Fruit fly (Drosophila melanogaster) whole organism, embryonic: Measurements from ENCODE around the gene CG34454.

ENCODE experiments used
- CG1024 ChIP-seq: fragments of 200-800 bp; sonication (Bioruptor generic); IDR thresholded peaks from 2 replicates; pipeline ENCODE4 v1.3.6; 2022; ENCODE audit warnings: missing biosample characterization, missing genetic modification characterization
- CG10321 ChIP-seq: fragments of 200-800 bp; sonication (Bioruptor generic); IDR thresholded peaks from 2 replicates; pipeline ENCODE4 v1.3.6; 2022; ENCODE audit warnings: missing biosample characterization, missing genetic modification characterization
- CG11456 ChIP-seq: fragments of 200-800 bp; sonication (Bioruptor generic); IDR thresholded peaks from 3 replicates; pipeline ENCODE4 v1.3.6; 2022; ENCODE audit warnings: missing biosample characterization, missing genetic modification characterization
- CG12391 ChIP-seq: fragments of 200-800 bp; sonication (Bioruptor generic); optimal IDR thresholded peaks from 3 replicates; lab custom pipeline; 2018; ENCODE audit warnings: missing biosample characterization, mild to moderate bottlenecking, missing genetic modification characterization, moderate library complexity
- CG12769 ChIP-seq: fragments of 200-800 bp; sonication (Bioruptor generic); optimal IDR thresholded peaks from 2 replicates; lab custom pipeline; 2019; ENCODE audit warnings: missing biosample characterization, mild to moderate bottlenecking, missing genetic modification characterization, moderate library complexity
- CG1529 ChIP-seq: fragments of 200-800 bp; sonication (Bioruptor generic); optimal IDR thresholded peaks from 3 replicates; lab custom pipeline; 2018; ENCODE audit warnings: missing biosample characterization, missing genetic modification characterization
- CG18011 ChIP-seq: fragments of 200-800 bp; sonication (Bioruptor generic); optimal IDR thresholded peaks from 2 replicates; lab custom pipeline; 2017; ENCODE audit warnings: missing biosample characterization, missing genetic modification characterization, mild to moderate bottlenecking, moderate library complexity, missing genotype
- CG2116 ChIP-seq: fragments of 200-800 bp; sonication (Bioruptor generic); optimal IDR thresholded peaks from 3 replicates; lab custom pipeline; 2018; ENCODE audit warnings: missing biosample characterization, mild to moderate bottlenecking, missing genetic modification characterization
- CG2712 ChIP-seq: fragments of 200-800 bp; optimal IDR thresholded peaks from 3 replicates; lab custom pipeline; 2019; ENCODE audit warnings: missing biosample characterization, mild to moderate bottlenecking, missing genetic modification characterization, moderate library complexity
- CG33213 ChIP-seq: fragments of 200-800 bp; sonication (Bioruptor generic); optimal IDR thresholded peaks from 3 replicates; lab custom pipeline; 2016; ENCODE audit warnings: missing biosample characterization, missing genetic modification characterization
- CG33557 ChIP-seq: fragments of 200-800 bp; sonication (Bioruptor generic); optimal IDR thresholded peaks from 2 replicates; lab custom pipeline; 2019; ENCODE audit warnings: missing biosample characterization, mild to moderate bottlenecking, missing genetic modification characterization, moderate library complexity
- CG3407 ChIP-seq: fragments of 200-800 bp; sonication (Bioruptor generic); optimal IDR thresholded peaks from 2 replicates; lab custom pipeline; 2018; ENCODE audit warnings: missing biosample characterization, mild to moderate bottlenecking, missing genetic modification characterization
- CG34422 ChIP-seq: fragments of 200-800 bp; sonication (Bioruptor generic); IDR thresholded peaks from 3 replicates; pipeline ENCODE4 v1.3.6; 2022; ENCODE audit warnings: missing biosample characterization, missing genetic modification characterization
- CG6254 ChIP-seq: fragments of 200-800 bp; sonication (Bioruptor generic); optimal IDR thresholded peaks from 3 replicates; lab custom pipeline; 2017; ENCODE audit warnings: mild to moderate bottlenecking, missing biosample characterization, missing genetic modification reagents, missing genetic modification characterization
- CG6791 ChIP-seq: fragments of 200-800 bp; sonication (Bioruptor generic); IDR thresholded peaks from 3 replicates; pipeline ENCODE4 v1.3.6; 2022; ENCODE audit warnings: missing biosample characterization, missing genetic modification characterization; ENCODE audit not compliant: partially characterized antibody
- CG7963 ChIP-seq: fragments of 200-800 bp; sonication (Bioruptor generic); IDR thresholded peaks from 3 replicates; pipeline ENCODE4 v1.3.6; 2022; ENCODE audit warnings: missing biosample characterization, missing genetic modification characterization; ENCODE audit not compliant: partially characterized antibody
- CG9932 ChIP-seq: fragments of 200-800 bp; sonication (Bioruptor generic); IDR thresholded peaks from 2 replicates; pipeline ENCODE4 v1.3.6; 2022; ENCODE audit warnings: missing biosample characterization, missing genetic modification characterization
- D19A ChIP-seq: fragments of 200-800 bp; optimal IDR thresholded peaks from 3 replicates; lab custom pipeline; 2019; ENCODE audit warnings: missing biosample characterization, mild to moderate bottlenecking, missing genetic modification characterization, moderate library complexity
- D19B ChIP-seq: fragments of 200-800 bp; sonication (Bioruptor generic); optimal IDR thresholded peaks from 2 replicates; lab custom pipeline; 2017; ENCODE audit warnings: missing biosample characterization, mild to moderate bottlenecking, missing genetic modification characterization
- Dref ChIP-seq: fragments of 200-800 bp; sonication (Bioruptor generic); IDR thresholded peaks from 2 replicates; pipeline ENCODE4 v1.3.6; 2022; ENCODE audit warnings: missing biosample characterization, missing genetic modification characterization
- Drgx ChIP-seq: fragments of 200-800 bp; sonication (Bioruptor generic); IDR thresholded peaks from 2 replicates; pipeline ENCODE4 v1.3.6; 2022; ENCODE audit warnings: missing biosample characterization, missing genetic modification characterization
- E2f1 ChIP-seq: fragments of 200-800 bp; sonication (Bioruptor generic); IDR thresholded peaks from 2 replicates; pipeline ENCODE4 v1.3.6; 2022; ENCODE audit warnings: missing biosample characterization, missing genetic modification characterization
- Eip74EF ChIP-seq, 2 experiments: fragments of 200-800 bp in 1 of 2; fragments of >200 bp in 1 of 2; sonication (Bioruptor generic) in 1 of 2; optimal IDR thresholded peaks; 2 replicates each; lab custom pipeline; 2017 to 2019; ENCODE audit warnings: missing biosample characterization in 2 of 2, missing genetic modification characterization in 2 of 2, mild to moderate bottlenecking in 1 of 2, moderate library complexity in 1 of 2
- Fer3 ChIP-seq: fragments of 200-800 bp; sonication (Bioruptor generic); optimal IDR thresholded peaks from 2 replicates; lab custom pipeline; 2018; ENCODE audit warnings: missing biosample characterization, mild to moderate bottlenecking, missing genetic modification characterization, moderate library complexity
- Hmx ChIP-seq: fragments of 200-800 bp; sonication (Bioruptor generic); optimal IDR thresholded peaks from 2 replicates; lab custom pipeline; 2016; ENCODE audit warnings: missing biosample characterization, missing genetic modification characterization
- Max ChIP-seq: fragments of 200-800 bp; sonication (Bioruptor generic); optimal IDR thresholded peaks from 2 replicates; lab custom pipeline; 2016; ENCODE audit warnings: missing biosample characterization, mild to moderate bottlenecking, missing genetic modification characterization
- PHDP ChIP-seq: fragments of 200-800 bp; sonication (Bioruptor generic); optimal IDR thresholded peaks from 3 replicates; lab custom pipeline; 2018; ENCODE audit warnings: missing biosample characterization, mild to moderate bottlenecking, missing genetic modification characterization, moderate library complexity
- Sry-δ ChIP-seq: fragments of 200-800 bp; sonication (Bioruptor generic); optimal IDR thresholded peaks from 2 replicates; lab custom pipeline; 2016; ENCODE audit warnings: missing biosample characterization, missing genetic modification characterization
- Stat92E ChIP-seq, 3 experiments: fragments of >200 bp in 2 of 3; fragments of 200-800 bp in 1 of 3; sonication (Bioruptor generic) in 1 of 3; optimal IDR thresholded peaks; 2 replicates each; lab custom pipeline; 2017 to 2019; ENCODE audit warnings: missing biosample characterization in 3 of 3, missing genetic modification characterization in 3 of 3, mild to moderate bottlenecking in 1 of 3, moderate library complexity in 1 of 3
- YL-1 ChIP-seq: fragments of 200-800 bp; sonication (Bioruptor generic); optimal IDR thresholded peaks from 3 replicates; lab custom pipeline; 2017; ENCODE audit warnings: missing biosample characterization, mild to moderate bottlenecking, missing genetic modification characterization
- ara ChIP-seq: fragments of 200-800 bp; sonication (Bioruptor generic); IDR thresholded peaks from 2 replicates; pipeline ENCODE4 v1.3.6; 2022; ENCODE audit warnings: missing biosample characterization, missing genetic modification characterization
- crp ChIP-seq, 2 experiments: fragments of 200-800 bp; sonication (Bioruptor generic); optimal IDR thresholded peaks; 2 replicates in 1 of 2; 3 replicates in 1 of 2; lab custom pipeline; 2017; ENCODE audit warnings: missing biosample characterization in 2 of 2, missing genetic modification characterization in 2 of 2, mild to moderate bottlenecking in 1 of 2, moderate library complexity in 1 of 2
- cwo ChIP-seq: fragments of 200-800 bp; sonication (Bioruptor generic); optimal IDR thresholded peaks from 3 replicates; lab custom pipeline; 2017; ENCODE audit warnings: missing biosample characterization, missing genetic modification characterization, mild to moderate bottlenecking, moderate library complexity, missing genetic modification reagents
- dati ChIP-seq: fragments of 200-800 bp; sonication (Bioruptor generic); IDR thresholded peaks from 2 replicates; pipeline ENCODE4 v1.3.6; 2022; ENCODE audit warnings: missing biosample characterization, missing genetic modification characterization
- dpn ChIP-seq, 2 experiments: fragments of 200-800 bp; sonication (Bioruptor generic); optimal IDR thresholded peaks; 3 replicates each; lab custom pipeline; 2016; ENCODE audit warnings: missing biosample characterization in 2 of 2, missing genetic modification characterization in 2 of 2
- dysf ChIP-seq: fragments of 200-800 bp; sonication (Bioruptor generic); IDR thresholded peaks from 3 replicates; pipeline ENCODE4 v1.3.6; 2022; ENCODE audit warnings: missing biosample characterization, missing genetic modification characterization
- fru ChIP-seq: fragments of >200 bp; optimal IDR thresholded peaks from 2 replicates; lab custom pipeline; 2017
- ftz-f1 ChIP-seq: fragments of 200-800 bp; sonication (Bioruptor generic); optimal IDR thresholded peaks from 2 replicates; lab custom pipeline; 2016; ENCODE audit warnings: missing biosample characterization, missing genetic modification characterization
- hb ChIP-seq: fragments of 200-800 bp; sonication (Bioruptor generic); IDR thresholded peaks from 3 replicates; pipeline ENCODE4 v1.3.6; 2022; ENCODE audit warnings: missing biosample characterization, missing genetic modification characterization; ENCODE audit not compliant: partially characterized antibody
- hbn ChIP-seq: fragments of 200-800 bp; sonication (Bioruptor generic); IDR thresholded peaks from 2 replicates; pipeline ENCODE4 v1.3.6; 2022; ENCODE audit warnings: missing biosample characterization, missing genetic modification characterization; ENCODE audit not compliant: partially characterized antibody
- inv ChIP-seq: fragments of 200-800 bp; sonication (Bioruptor generic); IDR thresholded peaks from 2 replicates; pipeline ENCODE4 v1.3.6; 2022; ENCODE audit warnings: missing biosample characterization, missing genetic modification characterization; ENCODE audit not compliant: partially characterized antibody
- klu ChIP-seq: fragments of 200-800 bp; sonication (Bioruptor generic); IDR thresholded peaks from 2 replicates; pipeline ENCODE4 v1.3.6; 2022; ENCODE audit warnings: missing biosample characterization, missing genetic modification characterization
- lmd ChIP-seq: fragments of 200-800 bp; sonication (Bioruptor generic); IDR thresholded peaks from 2 replicates; pipeline ENCODE4 v1.3.6; 2022; ENCODE audit warnings: missing biosample characterization, missing genetic modification characterization
- lov ChIP-seq, 2 experiments: fragments of 200-800 bp in 1 of 2; fragments of >200 bp in 1 of 2; sonication (Bioruptor generic) in 1 of 2; IDR thresholded peaks in 1 of 2; optimal IDR thresholded peaks in 1 of 2; 2 replicates in 1 of 2; 3 replicates in 1 of 2; pipeline versions ENCODE4 v1.3.6 to Lab custom; 2017 to 2022; ENCODE audit warnings: missing biosample characterization in 1 of 2, missing genetic modification characterization in 1 of 2
- mld ChIP-seq: fragments of 200-800 bp; sonication (Bioruptor generic); IDR thresholded peaks from 3 replicates; pipeline ENCODE4 v1.3.6; 2022; ENCODE audit warnings: missing biosample characterization, missing genetic modification characterization; ENCODE audit not compliant: partially characterized antibody
- onecut ChIP-seq: fragments of 200-800 bp; sonication (Bioruptor generic); IDR thresholded peaks from 2 replicates; pipeline ENCODE4 v1.3.6; 2022; ENCODE audit warnings: missing biosample characterization, missing genetic modification characterization
- trh ChIP-seq: fragments of 200-800 bp; sonication (Bioruptor generic); optimal IDR thresholded peaks from 2 replicates; lab custom pipeline; 2016; ENCODE audit warnings: missing biosample characterization, missing genetic modification characterization
- unc-4 ChIP-seq: fragments of 200-800 bp; sonication (Bioruptor generic); IDR thresholded peaks from 2 replicates; pipeline ENCODE4 v1.3.6; 2022; ENCODE audit warnings: missing biosample characterization, missing genetic modification characterization; ENCODE audit not compliant: partially characterized antibody
- wek ChIP-seq: fragments of 200-800 bp; sonication (Bioruptor generic); optimal IDR thresholded peaks from 3 replicates; lab custom pipeline; 2018; ENCODE audit warnings: missing biosample characterization, mild to moderate bottlenecking, missing genetic modification characterization, moderate library complexity

Gene CG34454

dm6 chr3L:262724-263177, 30.6 kb upstream of the CG34454 start (continued):
- peak; percentile 29 for TF ChIP-seq ftz-f1 (GFP tag; lab: Kevin White, UChicago)
- TF ChIP-seq ara = no peak
- peak; percentile 1 for TF ChIP-seq CG12391 (tag; lab: Kevin White, UChicago)
- peak; percentile 85 for TF ChIP-seq YL-1
- no peak for TF ChIP-seq D19B (GFP tag; lab: Kevin White, UChicago)
- TF ChIP-seq mld = peak; percentile 55; the same call in 1 of the 3 replicates
- TF ChIP-seq crp (GFP tag; optimal IDR thresholded peaks at IDR 0.05; lab: Kevin White, UChicago) = peak in 1 of 2 experiments; percentile 37
- peak; percentile 19; the same call in 1 of the 2 replicates for TF ChIP-seq onecut (GFP tag; lab: Robert Waterston, UW)
- peak; percentile 58; the same call in 2 of the 3 replicates for TF ChIP-seq hb
- TF ChIP-seq Eip74EF (GFP tag; optimal IDR thresholded peaks at IDR 0.05; lab: Kevin White, UChicago) = no peak
- TF ChIP-seq CG6254 (GFP tag; lab: Kevin White, UChicago) = no peak
- no peak for TF ChIP-seq fru (lab: Kevin White, UChicago)
- TF ChIP-seq trh (GFP tag; lab: Kevin White, UChicago) = no peak
- no peak for TF ChIP-seq CG11456 (GFP tag; lab: Robert Waterston, UW)
- peak; percentile 32; the same call in 1 of the 2 replicates for TF ChIP-seq CG9932 (GFP tag; lab: Robert Waterston, UW)
- TF ChIP-seq CG2712 = no peak
- TF ChIP-seq Max (GFP tag; lab: Kevin White, UChicago) = peak; percentile 85
- no peak for TF ChIP-seq Fer3 (tag; lab: Kevin White, UChicago)
- TF ChIP-seq klu (GFP tag; lab: Robert Waterston, UW) = no peak
- TF ChIP-seq Stat92E (GFP tag; optimal IDR thresholded peaks at IDR 0.05; lab: Kevin White, UChicago) = no peak
- peak; percentile 71 for TF ChIP-seq inv (GFP tag; lab: Robert Waterston, UW)
- peak; percentile 50; the same call in 1 of the 2 replicates for TF ChIP-seq CG10321 (GFP tag; lab: Robert Waterston, UW)
- no peak for TF ChIP-seq CG33557 (GFP tag; lab: Kevin White, UChicago)
- peak; percentile 66; the same call in 2 of the 3 replicates for TF ChIP-seq CG7963 (GFP tag; lab: Robert Waterston, UW)
- peak; percentile 65; the same call in 1 of the 3 replicates for TF ChIP-seq CG34422 (GFP tag; lab: Robert Waterston, UW)
- no peak for TF ChIP-seq CG18011 (GFP tag; lab: Kevin White, UChicago)
- no peak for TF ChIP-seq CG1529 (GFP tag; lab: Kevin White, UChicago)
- TF ChIP-seq CG2116 (GFP tag; lab: Kevin White, UChicago) = peak; percentile 62
- no peak for TF ChIP-seq Drgx (GFP tag; lab: Robert Waterston, UW)
- TF ChIP-seq dpn (GFP tag; optimal IDR thresholded peaks at IDR 0.05; lab: Kevin White, UChicago) = no peak
- TF ChIP-seq E2f1 (GFP tag; lab: Robert Waterston, UW) = no peak
- TF ChIP-seq lov (optimal IDR thresholded peaks at IDR 0.05; lab: Kevin White, UChicago) = no peak
- no peak for TF ChIP-seq lov (GFP tag; IDR thresholded peaks at IDR 0.05; lab: Robert Waterston, UW)
- TF ChIP-seq lmd (GFP tag; lab: Robert Waterston, UW) = no peak
- peak; percentile 77 for TF ChIP-seq hbn (GFP tag; lab: Robert Waterston, UW)
- TF ChIP-seq CG1024 (GFP tag; lab: Robert Waterston, UW) = no peak
- no peak for TF ChIP-seq D19A (tag; lab: Kevin White, UChicago)
- peak; percentile 19 for TF ChIP-seq CG12769 (tag; lab: Kevin White, UChicago)
- TF ChIP-seq unc-4 (GFP tag; lab: Robert Waterston, UW) = peak; percentile 88
- TF ChIP-seq CG3407 = no peak
- no peak for TF ChIP-seq dysf
- no peak for TF ChIP-seq wek
- TF ChIP-seq dati (GFP tag; lab: Robert Waterston, UW) = no peak
- TF ChIP-seq CG33213 (GFP tag; lab: Kevin White, UChicago) = no peak
- TF ChIP-seq Dref = peak; percentile 87
- peak; percentile 89 for TF ChIP-seq Sry-δ
- no peak for TF ChIP-seq Hmx
- peak; percentile 89 for TF ChIP-seq CG6791 (GFP tag; lab: Robert Waterston, UW)
- peak; percentile 70 for TF ChIP-seq cwo
- no peak for TF ChIP-seq PHDP (tag; lab: Kevin White, UChicago)
